Fruit fly (Drosophila melanogaster): Measurements from ENCODE around the gene bcn92.

- no peak for TF ChIP-seq CG10147 (GFP tag; optimal IDR thresholded peaks at IDR 0.05)
- no peak for TF ChIP-seq CG4282 (GFP tag; optimal IDR thresholded peaks at IDR 0.05)
- no peak for TF ChIP-seq otp (GFP tag; IDR thresholded peaks at IDR 0.05)
- TF ChIP-seq CG14014 (GFP tag; IDR thresholded peaks at IDR 0.05), result 0 out of 2 replicates have a peak, but pooled peaks have one; percentile 7
- TF ChIP-seq insv (GFP tag; optimal IDR thresholded peaks at IDR 0.05), result no peak
- 0 out of 3 replicates have a peak, but pooled peaks have one; percentile 54 for TF ChIP-seq CG7357 (GFP tag; IDR thresholded peaks at IDR 0.05)
- TF ChIP-seq CG15073 (GFP tag; optimal IDR thresholded peaks at IDR 0.05), result no peak
- TF ChIP-seq CG30431 (GFP tag; optimal IDR thresholded peaks at IDR 0.05), result peak; percentile 12
- TF ChIP-seq CG6813 (GFP tag; optimal IDR thresholded peaks at IDR 0.05), result no peak
Observed at dm6 chrX:2135868-2136787, 13.3 kb downstream of the bcn92 start.

All from whole organism, embryonic.